Fruit fly (Drosophila melanogaster) Kc167 (cell line): Measurements from ENCODE around the gene Raf.

ENCODE experiments used
- h ChIP-seq: fragments of >200 bp; optimal IDR thresholded peaks from 3 replicates; lab custom pipeline; 2018; ENCODE audit warnings: missing external identifiers
- psq ChIP-seq: fragments of >200 bp; optimal IDR thresholded peaks from 2 replicates; lab custom pipeline; 2017; ENCODE audit warnings: missing external identifiers

- TF ChIP-seq psq (no peak), h (lab: Kevin White, UChicago) (no peak)
Observed at dm6 chrX:2258602-2259233, 36.5 kb upstream of the Raf start.
